Worm (Caenorhabditis elegans): Measurements from ENCODE around the gene wdr-60.

DNA sequence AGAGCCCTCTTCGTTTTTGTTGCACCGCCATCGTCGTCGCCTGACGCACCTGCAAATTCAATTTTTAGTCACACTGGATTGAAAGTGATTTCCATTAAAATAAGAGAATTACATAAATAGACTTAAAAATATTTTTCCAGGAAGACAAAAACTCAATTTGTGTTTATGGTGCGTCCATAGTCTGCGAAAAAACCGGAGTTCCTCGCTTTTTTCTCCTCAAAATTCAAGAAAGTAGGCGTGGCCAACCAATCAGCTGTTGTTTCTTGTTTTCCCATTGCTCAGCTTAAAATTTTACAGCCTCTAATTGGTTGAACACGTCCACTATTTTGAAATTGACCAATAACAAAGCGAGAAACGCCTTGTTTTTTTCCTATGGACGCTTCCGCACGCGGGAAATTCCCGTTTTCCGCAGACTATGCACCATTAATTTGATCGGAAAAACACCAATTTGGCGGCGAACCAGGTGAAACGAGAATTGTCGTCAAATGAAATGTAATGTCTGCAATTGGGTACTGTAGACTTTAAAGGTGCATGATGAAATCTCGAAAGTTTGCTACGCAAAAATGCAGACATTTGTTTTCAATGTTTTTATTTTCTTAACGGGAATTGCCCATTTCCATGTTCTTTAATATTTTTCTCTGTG, 2.4 kb upstream of the wdr-60 start, which contains the start of gene C27F2.7:
- TF ChIP-seq hlh-26 (GFP tag; conservative IDR thresholded peaks at IDR 0.05) (no peak), pha-4 (tag; optimal IDR thresholded peaks at IDR 0.05) (no peak), lin-35 (GFP tag; optimal IDR thresholded peaks at IDR 0.05) (no peak)
